Fruit fly (Drosophila melanogaster): Measurements from ENCODE around the gene Bet1.

dm6 chr3L:19231608-19232007, 29.6 kb upstream of the Bet1 start:
- TF ChIP-seq psq (optimal IDR thresholded peaks at IDR 0.05) (no peak), Sin3A (optimal IDR thresholded peaks at IDR 0.05) (no peak), h (optimal IDR thresholded peaks at IDR 0.05) (no peak), ttk (optimal IDR thresholded peaks at IDR 0.05) (no peak)

Measured in Kc167 (cell line).